Worm (Caenorhabditis elegans): ENCODE measurements around the gene W06D11.3.

The W06D11.3 gene

DNA sequence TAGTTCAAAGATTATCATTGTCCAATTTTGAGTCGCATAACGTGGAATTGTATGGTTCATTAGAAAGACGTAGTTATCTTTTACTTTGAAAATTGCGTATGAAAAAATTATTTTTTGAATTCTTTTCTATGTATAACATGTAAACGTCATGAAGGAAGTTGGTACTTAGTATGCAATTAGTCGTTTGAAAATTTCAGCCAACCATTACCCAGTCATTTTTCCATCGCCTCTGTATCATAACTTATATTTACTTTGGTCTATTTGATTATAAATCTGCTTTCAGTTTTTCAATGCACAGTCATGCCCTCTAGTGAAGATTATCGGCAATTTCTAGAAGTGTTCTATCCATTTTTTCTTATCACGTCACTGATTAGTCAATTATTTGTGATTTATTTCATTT is 27.9 kb downstream of the W06D11.3 start, which contains the start of gene srd-41:
srd-41 (plus strand) TSS at position 301 of the 400 bp plus-strand sequence.
- no peak for TF ChIP-seq aly-2 (tag; optimal IDR thresholded peaks at IDR 0.05)
- no peak for TF ChIP-seq lin-1 (GFP tag; IDR thresholded peaks at IDR 0.05)
- TF ChIP-seq daf-16 (GFP tag; optimal IDR thresholded peaks at IDR 0.05): no peak
- TF ChIP-seq daf-16 (tag; optimal IDR thresholded peaks at IDR 0.05): no peak
- no peak for TF ChIP-seq F37D6.2 (tag; optimal IDR thresholded peaks at IDR 0.05)
- TF ChIP-seq Y48G9A.11 (GFP tag; IDR thresholded peaks at IDR 0.05): no peak
- no peak for TF ChIP-seq pqm-1 (tag; optimal IDR thresholded peaks at IDR 0.05)
- no peak for TF ChIP-seq dpl-1 (GFP tag; optimal IDR thresholded peaks at IDR 0.05)
- TF ChIP-seq fkh-10 (GFP tag; optimal IDR thresholded peaks at IDR 0.05): no peak
- TF ChIP-seq nhr-42 (GFP tag; IDR thresholded peaks at IDR 0.05): no peak
- no peak for TF ChIP-seq fos-1 (tag; optimal IDR thresholded peaks at IDR 0.05)
- no peak for TF ChIP-seq D1046.2 (GFP tag; IDR thresholded peaks at IDR 0.05)
- TF ChIP-seq Y75B8A.6 (GFP tag; IDR thresholded peaks at IDR 0.05): no peak
- TF ChIP-seq nhr-6 (tag; optimal IDR thresholded peaks at IDR 0.05): no peak
- no peak for TF ChIP-seq ceh-20 (GFP tag; IDR thresholded peaks at IDR 0.05)
- TF ChIP-seq daf-12 (tag; optimal IDR thresholded peaks at IDR 0.05): no peak
- TF ChIP-seq ces-1 (GFP tag; optimal IDR thresholded peaks at IDR 0.05): no peak

DNA sequence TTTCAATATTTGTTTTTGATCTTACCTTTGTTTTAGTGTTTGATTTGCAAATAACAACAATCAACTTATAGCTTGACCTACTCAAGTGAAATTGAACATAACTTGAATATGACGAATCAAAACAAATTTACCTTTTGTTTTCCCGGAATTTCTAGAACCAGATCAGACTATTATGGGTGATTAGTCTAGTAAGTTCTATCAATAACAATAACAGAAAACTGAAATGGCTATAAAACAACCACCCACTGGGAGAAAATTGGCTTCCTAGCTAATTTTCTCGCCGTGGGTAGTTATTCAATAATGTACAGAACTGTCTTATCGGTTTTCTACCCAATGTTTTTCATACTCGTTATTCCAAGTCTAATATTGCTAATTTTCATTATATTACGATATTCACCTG is 30.2 kb downstream of the W06D11.3 start, which contains the start of gene srd-45:
srd-45 (plus strand) TSS at position 301 of the 400 bp plus-strand sequence.
- TF ChIP-seq spr-3 (GFP tag; optimal IDR thresholded peaks at IDR 0.05): no peak
- TF ChIP-seq ZK546.5 (tag; optimal IDR thresholded peaks at IDR 0.05): no peak
- peak in 1 of 2 experiments; percentile 7 for TF ChIP-seq unc-62 (GFP tag; optimal IDR thresholded peaks at IDR 0.05 in 1 of 2)
- TF ChIP-seq unc-62 (tag; optimal IDR thresholded peaks at IDR 0.05): no peak
- TF ChIP-seq nhr-102 (tag; optimal IDR thresholded peaks at IDR 0.05): no peak
- no peak for TF ChIP-seq ceh-28 (tag; optimal IDR thresholded peaks at IDR 0.05)
- no peak for TF ChIP-seq unc-39 (tag; optimal IDR thresholded peaks at IDR 0.05)

DNA sequence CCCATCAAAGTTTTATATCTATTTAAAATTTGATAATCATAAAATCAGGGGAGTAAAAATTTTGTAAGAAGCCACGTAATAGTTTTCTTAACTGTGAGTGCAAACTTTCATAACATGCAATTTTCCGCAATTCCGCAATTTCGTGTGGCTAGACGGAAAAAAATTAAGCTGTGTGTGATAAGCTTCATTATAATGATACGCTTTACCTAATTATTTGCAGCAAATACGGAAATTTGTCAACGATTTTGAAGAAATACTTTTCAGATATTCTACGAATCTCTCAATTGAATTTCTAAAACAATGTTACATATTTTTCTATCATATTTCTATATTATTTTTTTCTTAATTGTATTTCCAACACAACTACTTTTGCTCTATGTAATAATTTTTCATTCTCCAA is 33.3 kb downstream of the W06D11.3 start, which contains the start of gene srd-46:
srd-46 (plus strand) TSS at position 301 of the 400 bp plus-strand sequence.
- TF ChIP-seq nhr-25 (tag; optimal IDR thresholded peaks at IDR 0.05; ENCODE audit: borderline replicate concordance, insufficient read depth) (no peak), zfp-3 (GFP tag; conservative IDR thresholded peaks at IDR 0.05) (no peak), mdl-1 (tag; optimal IDR thresholded peaks at IDR 0.05) (no peak), tag-97 (GFP tag; IDR thresholded peaks at IDR 0.05) (no peak), nhr-77 (tag; optimal IDR thresholded peaks at IDR 0.05) (no peak), fos-1 (tag; optimal IDR thresholded peaks at IDR 0.05) (no peak), nhr-6 (tag; optimal IDR thresholded peaks at IDR 0.05) (no peak), T20F7.1 (GFP tag; optimal IDR thresholded peaks at IDR 0.05) (no peak), ces-1 (GFP tag; optimal IDR thresholded peaks at IDR 0.05) (no peak), daf-19 (GFP tag; conservative IDR thresholded peaks at IDR 0.05) (no peak), ctbp-1 (GFP tag; IDR thresholded peaks at IDR 0.05) (no peak), ceh-82 (tag; optimal IDR thresholded peaks at IDR 0.05) (no peak), arid-1 (GFP tag; conservative IDR thresholded peaks at IDR 0.05) (no peak), R02D3.7 (tag; optimal IDR thresholded peaks at IDR 0.05) (no peak)

ce11 chrX:12333479-12333878 is 35.0 kb downstream of the W06D11.3 start, which contains the start of gene srd-47:
Gene srd-47 (plus strand): TSS chrX:12333642.
- TF ChIP-seq daf-19 (GFP tag; conservative IDR thresholded peaks at IDR 0.05): no peak
- TF ChIP-seq unc-62 (GFP tag; optimal IDR thresholded peaks at IDR 0.05 in 1 of 2): peak in 1 of 2 experiments; percentile 56
- TF ChIP-seq unc-62 (tag; optimal IDR thresholded peaks at IDR 0.05): no peak

- no peak for TF ChIP-seq egl-43 (GFP tag; IDR thresholded peaks at IDR 0.05)
- no peak for TF ChIP-seq fkh-10 (GFP tag; optimal IDR thresholded peaks at IDR 0.05)
- no peak for TF ChIP-seq ztf-11 (tag; optimal IDR thresholded peaks at IDR 0.05)
- TF ChIP-seq D1046.2 (GFP tag; IDR thresholded peaks at IDR 0.05): no peak
- TF ChIP-seq lin-38 (GFP tag; IDR thresholded peaks at IDR 0.05): no peak
- no peak for TF ChIP-seq nhr-76 (tag; optimal IDR thresholded peaks at IDR 0.05)
- no peak for TF ChIP-seq dpl-1 (GFP tag; optimal IDR thresholded peaks at IDR 0.05)
- TF ChIP-seq fos-1 (tag; optimal IDR thresholded peaks at IDR 0.05): no peak
- TF ChIP-seq saeg-2 (GFP tag; IDR thresholded peaks at IDR 0.05): no peak
- no peak for TF ChIP-seq nhr-102 (tag; optimal IDR thresholded peaks at IDR 0.05)
- no peak for TF ChIP-seq lin-15B (tag; optimal IDR thresholded peaks at IDR 0.05)
- TF ChIP-seq aha-1 (tag): no peak
- TF ChIP-seq ceh-32 (tag; optimal IDR thresholded peaks at IDR 0.05; ENCODE audit: poor library complexity): no peak
- TF ChIP-seq nhr-111 (GFP tag; optimal IDR thresholded peaks at IDR 0.05): no peak
- no peak for TF ChIP-seq nhr-11 (tag; optimal IDR thresholded peaks at IDR 0.05)
- TF ChIP-seq tag-97 (GFP tag; IDR thresholded peaks at IDR 0.05): no peak
Observed at ce11 chrX:12335808-12336207, 37.3 kb downstream of the W06D11.3 start, which contains the start of gene srd-48. Gene srd-48 (plus strand): TSS chrX:12336108.
